Worm (Caenorhabditis elegans) whole organism, L1 larva: ENCODE results near the gene F56D6.18.

ENCODE experiments used
- C04F5.9 ChIP-seq: sonication (generic microtip); optimal IDR thresholded peaks from 2 replicates; lab custom pipeline; 2016; ENCODE audit warnings: missing genetic modification characterization, missing compliant biosample characterization
- C34B4.2 ChIP-seq: sonication (generic microtip); optimal IDR thresholded peaks from 2 replicates; lab custom pipeline; 2017; ENCODE audit warnings: mild to moderate bottlenecking, missing genetic modification characterization, missing compliant biosample characterization
- ama-1 ChIP-seq: fragments of 150-350 bp; optimal IDR thresholded peaks from 2 replicates; lab custom pipeline; 2014
- efl-1 ChIP-seq, 4 experiments: fragments of 150-350 bp; optimal IDR thresholded peaks in 3 of 4; peaks in 1 of 4; 1 replicate in 1 of 4; 2 replicates in 3 of 4; lab custom pipeline; 2014; ENCODE audit warnings: missing biosample characterization in 2 of 4, missing genetic modification characterization in 2 of 4, missing genetic modification reagents in 2 of 4
- efl-3 ChIP-seq: fragments of 200-800 bp; sonication (Bioruptor generic); optimal IDR thresholded peaks from 2 replicates; lab custom pipeline; 2018; ENCODE audit warnings: mild to moderate bottlenecking, missing genetic modification characterization, missing compliant biosample characterization
- elt-2 ChIP-seq: sonication (generic microtip); optimal IDR thresholded peaks from 2 replicates; lab custom pipeline; 2016; ENCODE audit warnings: missing genetic modification characterization, mild to moderate bottlenecking, inconsistent platforms, missing compliant biosample characterization, missing genetic modification reagents
- fkh-8 ChIP-seq: sonication (generic microtip); optimal IDR thresholded peaks from 2 replicates; lab custom pipeline; 2016; ENCODE audit warnings: mild to moderate bottlenecking, missing genetic modification characterization, missing compliant biosample characterization
- hlh-17 ChIP-seq: fragments of 200-800 bp; sonication (Bioruptor generic); optimal IDR thresholded peaks from 2 replicates; lab custom pipeline; 2018; ENCODE audit warnings: missing genetic modification characterization, mild to moderate bottlenecking, missing compliant biosample characterization, moderate library complexity, borderline replicate concordance
- hlh-4 ChIP-seq: sonication (generic microtip); optimal IDR thresholded peaks from 2 replicates; lab custom pipeline; 2016; ENCODE audit warnings: mild to moderate bottlenecking, missing genetic modification characterization, missing compliant biosample characterization
- irx-1 ChIP-seq: sonication (generic microtip); optimal IDR thresholded peaks from 2 replicates; lab custom pipeline; 2016; ENCODE audit warnings: missing genetic modification characterization, missing compliant biosample characterization
- isw-1 ChIP-seq: fragments of 200-800 bp; sonication (Bioruptor generic); IDR thresholded peaks from 2 replicates; pipeline ENCODE4 v1.3.6; 2022; ENCODE audit warnings: missing genetic modification characterization, missing compliant biosample characterization
- mab-9 ChIP-seq: fragments of 200-800 bp; sonication (Bioruptor generic); IDR thresholded peaks from 2 replicates; pipeline ENCODE4 v1.3.6; 2022; ENCODE audit warnings: missing genetic modification reagents, missing genetic modification characterization, missing compliant biosample characterization
- mdl-1 ChIP-seq, 2 experiments: fragments of 150-350 bp; optimal IDR thresholded peaks; 2 replicates each; lab custom pipeline; 2014 to 2017; ENCODE audit warnings: missing biosample characterization in 2 of 2, missing genetic modification characterization in 2 of 2, inconsistent platforms in 1 of 2
- mef-2 ChIP-seq: fragments of 150-350 bp; optimal IDR thresholded peaks from 2 replicates; lab custom pipeline; 2014; ENCODE audit warnings: missing biosample characterization, missing genetic modification characterization
- nhr-11 ChIP-seq: fragments of 150-350 bp; optimal IDR thresholded peaks from 2 replicates; lab custom pipeline; 2014; ENCODE audit warnings: missing biosample characterization, missing genetic modification characterization
- nhr-28 ChIP-seq: fragments of 150-350 bp; optimal IDR thresholded peaks from 2 replicates; lab custom pipeline; 2014; ENCODE audit warnings: missing biosample characterization, missing genetic modification characterization
- nhr-71 ChIP-seq: sonication (generic microtip); optimal IDR thresholded peaks from 2 replicates; lab custom pipeline; 2016; ENCODE audit warnings: mild to moderate bottlenecking, missing genetic modification characterization, moderate library complexity, missing compliant biosample characterization
- nhr-76 ChIP-seq: sonication (generic microtip); optimal IDR thresholded peaks from 2 replicates; lab custom pipeline; 2017; ENCODE audit warnings: missing biosample characterization, missing genetic modification characterization
- nhr-85 ChIP-seq: sonication (generic microtip); peaks from one replicate; lab custom pipeline; 2016; ENCODE audit warnings: missing genetic modification characterization, inconsistent platforms, missing compliant biosample characterization
- pag-3 ChIP-seq: sonication (generic microtip); optimal IDR thresholded peaks from 2 replicates; lab custom pipeline; 2017; ENCODE audit warnings: missing genetic modification characterization, mild to moderate bottlenecking, missing compliant biosample characterization, antibody characterized with exemption, borderline replicate concordance; ENCODE audit not compliant: insufficient read depth
- pqm-1 ChIP-seq: sonication (generic microtip); optimal IDR thresholded peaks from 3 replicates; lab custom pipeline; 2017; ENCODE audit warnings: missing biosample characterization, missing genetic modification characterization
- skn-1 ChIP-seq: fragments of 150-350 bp; optimal IDR thresholded peaks from 2 replicates; lab custom pipeline; 2014; ENCODE audit warnings: missing biosample characterization, missing genetic modification characterization
- snpc-4 ChIP-seq: fragments of 150-350 bp; optimal IDR thresholded peaks from 2 replicates; lab custom pipeline; 2014; ENCODE audit warnings: missing biosample characterization, missing genetic modification characterization
- snu-23 ChIP-seq: sonication (generic microtip); optimal IDR thresholded peaks from 2 replicates; lab custom pipeline; 2016; ENCODE audit warnings: missing genetic modification characterization, missing compliant biosample characterization
- swsn-7 ChIP-seq: sonication (generic microtip); optimal IDR thresholded peaks from 2 replicates; lab custom pipeline; 2016; ENCODE audit warnings: missing genetic modification characterization, missing compliant biosample characterization
- tbx-2 ChIP-seq: sonication (generic microtip); optimal IDR thresholded peaks from 2 replicates; lab custom pipeline; 2016; ENCODE audit warnings: missing genetic modification characterization, missing compliant biosample characterization
- tlp-1 ChIP-seq: fragments of 150-350 bp; optimal IDR thresholded peaks from 2 replicates; lab custom pipeline; 2014; ENCODE audit warnings: missing biosample characterization, missing genetic modification characterization
- unc-30 ChIP-seq: sonication (generic microtip); optimal IDR thresholded peaks from 2 replicates; lab custom pipeline; 2017; ENCODE audit warnings: missing biosample characterization, missing genetic modification characterization
- unc-86 ChIP-seq: sonication (generic microtip); optimal IDR thresholded peaks from 2 replicates; lab custom pipeline; 2016; ENCODE audit warnings: missing genetic modification characterization, missing compliant biosample characterization
- vab-15 ChIP-seq: sonication (generic microtip); optimal IDR thresholded peaks from 2 replicates; lab custom pipeline; 2017; ENCODE audit warnings: missing genotype, mild to moderate bottlenecking, missing genetic modification characterization, missing compliant biosample characterization
- xbp-1 ChIP-seq: sonication (generic microtip); optimal IDR thresholded peaks from 2 replicates; lab custom pipeline; 2016; ENCODE audit warnings: missing genetic modification characterization, missing compliant biosample characterization
- zag-1 ChIP-seq: fragments of 150-350 bp; optimal IDR thresholded peaks from 2 replicates; lab custom pipeline; 2014; ENCODE audit warnings: missing biosample characterization, missing genetic modification characterization

F56D6.18 gene

DNA sequence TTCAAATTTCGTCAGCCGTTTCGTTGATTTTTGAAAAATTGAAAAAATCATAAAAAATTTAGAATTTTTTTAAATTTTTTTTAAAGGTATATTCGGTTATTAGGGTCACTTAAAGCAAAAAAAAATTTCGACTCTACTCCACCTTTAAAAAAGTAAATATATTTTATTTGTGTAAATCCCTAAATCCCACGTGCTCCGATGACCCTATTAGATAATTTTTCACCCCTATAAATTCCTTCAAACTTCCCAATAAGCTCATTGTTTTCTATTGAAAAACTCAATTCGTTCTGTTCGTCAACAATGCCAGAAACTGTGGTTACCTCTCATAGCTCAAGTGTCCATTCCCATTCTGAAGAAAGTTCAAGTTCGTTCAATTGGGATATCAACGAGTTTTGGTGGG is 850 bp upstream of the F56D6.18 start, which contains the start of gene F56D6.20:
Gene F56D6.20 (plus strand): TSS at position 301 of the 400 bp plus-strand sequence.
- TF ChIP-seq skn-1 (tag; lab: Kevin White, UChicago) (no peak), nhr-28 (tag; lab: Kevin White, UChicago) (no peak), C34B4.2 (tag; lab: Kevin White, UChicago) (no peak), swsn-7 (tag; lab: Kevin White, UChicago) (no peak), nhr-71 (tag; lab: Kevin White, UChicago) (no peak), nhr-76 (tag; lab: Kevin White, UChicago) (no peak), irx-1 (tag; lab: Kevin White, UChicago) (no peak), C04F5.9 (tag; lab: Kevin White, UChicago) (no peak), unc-86 (tag; lab: Kevin White, UChicago) (no peak), mab-9 (no peak), elt-2 (no peak), snpc-4 (tag; lab: Kevin White, UChicago) (no peak), xbp-1 (tag; lab: Kevin White, UChicago) (no peak)
- TF ChIP-seq, all 84 proteins: peak for 0

DNA sequence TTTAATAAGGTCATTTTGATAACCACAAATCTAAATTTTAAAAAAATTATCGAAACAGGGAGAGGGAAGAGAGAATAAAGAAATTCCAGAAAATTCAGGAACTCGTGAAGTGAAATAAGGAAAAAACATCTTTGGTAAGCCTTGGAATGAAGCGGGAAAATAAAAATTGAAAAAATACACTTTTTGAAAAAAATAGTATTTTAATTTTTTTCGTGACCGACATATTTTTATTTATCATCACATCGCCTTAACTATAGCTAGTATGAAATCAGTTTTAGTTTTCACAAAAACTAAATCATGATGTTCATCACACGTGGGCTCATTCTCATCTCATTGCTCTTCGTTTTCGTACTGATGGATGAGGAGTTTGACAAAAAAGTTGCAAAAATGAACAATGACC is 2.6 kb downstream of the F56D6.18 start, which contains the start of gene F56D6.13:
Gene F56D6.13 (plus strand): TSS at position 301 of the 400 bp plus-strand sequence.
- TF ChIP-seq snu-23 (GFP tag; lab: Kevin White, UChicago) (no peak), pag-3 (tag; lab: Kevin White, UChicago) (no peak), swsn-7 (tag; lab: Kevin White, UChicago) (no peak)

DNA sequence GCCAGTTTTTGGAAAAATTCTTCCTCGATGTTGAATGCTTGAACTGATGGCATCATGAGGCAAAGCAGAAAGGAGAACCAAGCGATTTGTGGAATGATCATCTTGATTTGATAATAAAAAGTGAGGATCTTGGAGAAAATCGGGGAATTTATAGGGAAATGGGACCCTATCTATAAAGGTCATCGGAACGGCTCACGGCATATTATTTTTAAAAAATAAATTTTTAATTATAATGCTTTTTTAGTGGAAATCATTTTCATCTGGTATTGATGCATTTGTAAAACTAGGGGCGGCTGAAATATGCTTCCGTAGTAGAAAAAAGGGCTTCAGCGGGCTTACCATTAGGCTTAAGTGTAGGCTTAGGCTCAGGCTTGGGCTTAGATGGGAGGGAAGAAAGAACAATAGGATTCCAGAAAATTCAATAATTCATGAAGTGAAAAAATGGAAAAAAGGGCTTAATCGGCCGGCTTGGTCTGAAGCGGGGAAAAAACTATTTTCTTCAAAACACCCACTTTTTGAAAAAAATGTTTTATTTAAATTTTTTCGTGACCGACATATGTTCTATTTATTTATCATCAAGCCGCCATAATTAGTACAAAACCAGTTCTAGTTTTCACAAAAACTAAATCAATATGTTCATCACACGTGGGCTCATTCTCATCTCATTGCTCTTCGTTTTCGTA is 4.1 kb downstream of the F56D6.18 start, which contains the start of the genes F56D6.22 and F56D6.12:
Gene F56D6.22 (minus strand): TSS at position 101 of the 683 bp plus-strand sequence.
Gene F56D6.12 (plus strand): TSS at position 633 of the 683 bp plus-strand sequence.
- no peak for TF ChIP-seq pqm-1
- no peak for TF ChIP-seq pag-3 (tag; lab: Kevin White, UChicago)
- no peak for TF ChIP-seq isw-1 (GFP tag; lab: Robert Waterston, UW)
- TF ChIP-seq mdl-1 (tag; optimal IDR thresholded peaks at IDR 0.05; lab: Kevin White, UChicago) = no peak
- no peak for TF ChIP-seq tlp-1
- no peak for TF ChIP-seq unc-30 (tag; lab: Kevin White, UChicago)
- TF ChIP-seq unc-86 (tag; lab: Kevin White, UChicago) = no peak
- no peak for TF ChIP-seq nhr-76 (tag; lab: Kevin White, UChicago)

DNA sequence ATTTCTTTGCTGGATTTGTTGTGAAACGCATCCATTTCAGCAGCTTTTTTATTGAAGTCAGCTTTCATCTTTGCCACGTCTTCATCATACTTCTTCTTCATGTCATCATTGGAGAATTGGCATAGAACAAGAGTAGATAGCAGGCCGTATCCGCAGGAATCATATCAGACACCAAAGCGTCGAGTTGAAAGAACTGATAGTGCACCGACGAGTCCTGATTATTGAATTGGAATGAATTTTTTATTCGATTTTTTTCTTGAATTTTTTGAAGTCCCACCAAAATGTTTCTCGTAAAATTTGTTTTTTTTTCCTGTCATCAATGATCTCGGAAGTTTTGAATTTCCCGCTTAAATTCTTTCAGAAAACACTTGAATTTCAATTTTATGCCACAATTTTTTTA is 5.4 kb downstream of the F56D6.18 start, which contains the start of gene F56D6.11:
Gene F56D6.11 (minus strand): TSS at position 101 of the 400 bp plus-strand sequence.
- no peak for TF ChIP-seq skn-1 (tag; lab: Kevin White, UChicago)

DNA sequence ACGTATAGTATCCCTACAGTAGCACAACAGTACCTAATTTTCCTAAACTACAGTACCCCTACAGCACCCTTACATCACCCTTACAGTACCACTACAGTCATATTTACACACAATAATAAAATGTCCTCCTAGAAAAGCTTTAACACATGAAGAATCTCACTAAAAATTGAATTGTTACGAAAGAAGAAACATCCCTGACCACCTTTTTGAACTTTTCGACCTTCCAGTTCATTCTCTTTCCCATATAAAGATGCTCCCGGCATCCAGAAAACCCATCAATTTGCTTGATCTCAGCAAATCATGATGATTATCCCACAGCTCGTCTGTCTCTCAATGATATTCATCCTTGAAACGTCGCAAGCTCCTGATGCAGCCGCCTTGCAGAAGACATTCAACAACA is 7.1 kb downstream of the F56D6.18 start, which contains the start of gene F56D6.21:
Gene F56D6.21 (plus strand): TSS at position 301 of the 400 bp plus-strand sequence.
- TF ChIP-seq nhr-11 (tag; lab: Kevin White, UChicago) (no peak), ama-1 (lab: Kevin White, UChicago) (no peak), xbp-1 (tag; lab: Kevin White, UChicago) (no peak), nhr-85 (no peak), hlh-17 (GFP tag; lab: Kevin White, UChicago) (no peak), vab-15 (no peak), hlh-4 (tag; lab: Kevin White, UChicago) (no peak), zag-1 (tag; lab: Kevin White, UChicago) (no peak), mef-2 (no peak), C04F5.9 (tag; lab: Kevin White, UChicago) (no peak), skn-1 (tag; lab: Kevin White, UChicago) (no peak), snpc-4 (tag; lab: Kevin White, UChicago) (no peak), isw-1 (GFP tag; lab: Robert Waterston, UW) (no peak), efl-1 (optimal IDR thresholded peaks at IDR 0.05; lab: Kevin White, UChicago) (no peak), efl-1 (GFP tag; optimal IDR thresholded peaks at IDR 0.05 in 1 of 2; lab: Kevin White, UChicago) (no peak), efl-3 (GFP tag; lab: Kevin White, UChicago) (no peak), tbx-2 (tag; lab: Kevin White, UChicago) (no peak), fkh-8 (tag; lab: Kevin White, UChicago) (no peak)
